Worm (Caenorhabditis elegans): Measurements from ENCODE around the gene ZK666.8.

ZK666.8 gene

ce11 chrII:10519863-10520262 lies 26.9 kb upstream of the ZK666.8 start:
- TF ChIP-seq him-1 (tag; optimal IDR thresholded peaks at IDR 0.05): no peak
- TF ChIP-seq W03F9.2 (tag; optimal IDR thresholded peaks at IDR 0.05): no peak
- TF ChIP-seq dao-5 (tag; optimal IDR thresholded peaks at IDR 0.05): no peak

- TF ChIP-seq him-1 (tag; optimal IDR thresholded peaks at IDR 0.05): no peak
- TF ChIP-seq W03F9.2 (tag; optimal IDR thresholded peaks at IDR 0.05): no peak
- no peak for TF ChIP-seq dao-5 (tag; optimal IDR thresholded peaks at IDR 0.05)
Measured at ce11 chrII:10519017-10519416, 26.1 kb upstream of the ZK666.8 start, which contains the start of gene F59B10.4. TSS of gene F59B10.4 (minus strand) at chrII:10519117.

- TF ChIP-seq him-1 (tag; optimal IDR thresholded peaks at IDR 0.05) (no peak), W03F9.2 (tag; optimal IDR thresholded peaks at IDR 0.05) (no peak), dao-5 (tag; optimal IDR thresholded peaks at IDR 0.05) (no peak)
Measured at ce11 chrII:10516375-10516774, 23.4 kb upstream of the ZK666.8 start.

DNA sequence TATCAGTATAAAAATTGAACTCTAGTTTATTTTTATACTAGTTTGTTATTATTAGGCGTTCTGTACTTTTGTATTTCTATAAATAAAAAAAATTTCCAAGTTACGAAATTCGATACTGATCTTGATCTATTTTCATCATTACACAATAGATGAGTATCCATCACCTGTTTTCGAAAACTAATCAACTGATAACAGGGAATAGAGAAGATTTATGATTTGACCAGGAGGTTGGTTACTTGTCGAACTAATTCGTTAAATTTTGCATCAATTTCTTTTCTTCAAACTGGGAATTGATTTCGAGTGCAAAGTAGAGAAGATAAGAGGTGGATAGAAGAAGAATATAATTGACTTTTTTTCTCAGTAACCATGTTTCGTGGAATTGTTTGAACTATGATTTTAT lies 22.5 kb upstream of the ZK666.8 start:
- TF ChIP-seq him-1 (tag; optimal IDR thresholded peaks at IDR 0.05): no peak
- no peak for TF ChIP-seq W03F9.2 (tag; optimal IDR thresholded peaks at IDR 0.05)
- no peak for TF ChIP-seq dao-5 (tag; optimal IDR thresholded peaks at IDR 0.05)

DNA sequence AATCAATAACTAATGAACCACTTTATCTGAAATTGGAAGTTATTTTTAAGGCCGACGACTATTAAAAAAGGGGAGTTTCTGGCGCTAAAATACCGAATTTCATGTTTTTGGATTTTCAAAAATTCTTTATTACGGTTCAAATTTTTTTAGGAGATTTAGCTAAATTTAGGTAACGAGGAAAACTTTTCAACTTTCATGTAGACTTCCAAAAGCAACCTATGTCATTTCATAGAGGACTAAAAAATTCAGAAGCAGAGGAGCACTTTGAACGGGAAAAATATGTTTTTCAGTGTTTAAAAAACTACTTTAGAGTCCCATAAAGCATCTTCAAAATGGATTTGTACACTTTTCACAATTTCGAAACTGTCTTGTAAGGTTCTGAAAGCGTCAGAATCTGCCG lies 20.4 kb upstream of the ZK666.8 start:
- no peak for TF ChIP-seq him-1 (tag; optimal IDR thresholded peaks at IDR 0.05)
- TF ChIP-seq W03F9.2 (tag; optimal IDR thresholded peaks at IDR 0.05): no peak
- no peak for TF ChIP-seq dao-5 (tag; optimal IDR thresholded peaks at IDR 0.05)

DNA sequence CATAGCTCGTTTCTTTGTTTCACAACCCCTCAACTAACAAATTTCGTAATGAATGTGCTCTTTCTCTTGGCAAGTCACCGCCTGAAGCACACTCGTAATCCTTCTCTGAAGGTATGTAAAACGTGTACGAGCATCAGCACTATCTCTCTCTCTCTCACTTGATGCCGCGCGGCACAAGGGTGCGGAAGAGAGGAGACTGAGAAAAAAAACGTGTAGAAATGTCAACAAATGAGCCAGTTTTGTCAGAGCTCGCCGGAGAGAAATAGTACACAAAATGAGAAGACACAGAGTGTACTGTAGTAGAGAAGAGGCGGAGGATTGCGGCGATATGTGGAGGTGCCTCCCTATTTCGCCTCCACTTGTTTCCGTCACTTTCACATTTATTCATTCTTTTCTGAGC lies 17.3 kb upstream of the ZK666.8 start, which contains the start of gene F59B10.3:
Gene F59B10.3, plus strand, starts transcription at position 301 of the 400 bp plus-strand sequence.
- no peak for TF ChIP-seq W03F9.2 (tag; optimal IDR thresholded peaks at IDR 0.05)
- no peak for TF ChIP-seq dao-5 (tag; optimal IDR thresholded peaks at IDR 0.05)
- TF ChIP-seq him-1 (tag; optimal IDR thresholded peaks at IDR 0.05): no peak

ce11 chrII:10509746-10510145 lies 16.8 kb upstream of the ZK666.8 start, which contains the start of gene F59B10.2:
TSS of gene F59B10.2 (minus strand) at chrII:10509846.
- TF ChIP-seq dao-5 (tag; optimal IDR thresholded peaks at IDR 0.05): no peak
- no peak for TF ChIP-seq him-1 (tag; optimal IDR thresholded peaks at IDR 0.05)
- TF ChIP-seq W03F9.2 (tag; optimal IDR thresholded peaks at IDR 0.05): no peak

DNA sequence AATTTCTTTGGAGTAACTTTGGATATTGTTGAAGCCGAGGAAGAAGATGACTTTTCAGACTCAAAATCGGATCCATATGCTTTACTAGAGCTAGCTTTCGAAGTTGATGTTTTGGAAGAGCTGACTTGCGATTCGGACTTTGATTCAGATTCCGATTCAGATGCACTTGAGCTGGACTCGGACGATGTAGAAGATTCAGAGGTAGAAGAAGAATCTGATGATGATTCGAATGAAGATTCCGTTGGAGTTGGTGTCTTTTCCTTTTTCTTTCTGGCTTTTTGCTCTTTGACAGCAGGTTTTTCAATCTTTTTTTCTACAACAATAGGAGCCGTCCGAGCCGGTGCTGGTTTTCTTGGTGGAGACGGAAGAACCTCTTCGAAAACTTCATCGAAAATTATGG lies 15.0 kb upstream of the ZK666.8 start:
- no peak for TF ChIP-seq him-1 (tag; optimal IDR thresholded peaks at IDR 0.05)
- TF ChIP-seq dao-5 (tag; optimal IDR thresholded peaks at IDR 0.05): no peak
- TF ChIP-seq W03F9.2 (tag; optimal IDR thresholded peaks at IDR 0.05): no peak

DNA sequence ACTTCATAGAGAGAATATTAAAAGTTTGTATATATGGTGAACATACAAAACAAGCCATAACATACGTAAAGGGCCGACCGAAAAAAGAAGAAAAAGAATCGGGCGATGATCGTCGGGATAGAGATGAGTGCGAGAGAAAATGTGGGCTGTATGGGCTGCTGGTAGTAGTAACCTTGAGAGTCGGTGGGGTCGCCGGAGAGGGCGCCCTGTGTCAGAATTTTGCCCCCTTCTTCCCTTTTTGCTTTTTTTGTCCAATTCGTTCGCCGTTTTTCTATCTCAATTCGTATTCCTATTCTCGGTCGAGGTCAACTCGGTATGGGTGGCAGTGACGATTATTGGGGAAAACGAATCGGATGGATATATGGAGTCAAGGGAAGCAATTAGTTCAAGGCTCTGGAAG lies 13.0 kb upstream of the ZK666.8 start:
- TF ChIP-seq W03F9.2 (tag; optimal IDR thresholded peaks at IDR 0.05) (no peak), dao-5 (tag; optimal IDR thresholded peaks at IDR 0.05) (no peak), him-1 (tag; optimal IDR thresholded peaks at IDR 0.05) (no peak)

DNA sequence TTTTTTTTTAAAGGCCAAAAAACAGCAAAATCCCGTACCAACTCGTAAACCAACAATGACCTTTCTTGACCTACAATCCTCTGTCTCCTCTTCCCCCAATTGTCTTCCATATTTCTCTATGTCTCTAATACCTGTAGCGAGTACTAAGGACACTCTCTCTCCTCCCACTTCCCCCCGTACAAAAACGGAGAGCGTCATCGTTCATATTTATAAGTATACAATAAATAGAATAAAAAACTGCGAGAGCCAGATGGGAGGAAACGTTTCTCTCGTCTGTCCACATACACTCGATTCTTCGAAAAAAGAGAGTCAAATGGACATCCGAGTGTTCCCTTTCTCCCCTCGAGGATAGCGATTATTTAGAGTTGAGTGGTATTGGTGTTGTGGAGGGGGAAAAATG lies 11.8 kb upstream of the ZK666.8 start:
- TF ChIP-seq him-1 (tag; optimal IDR thresholded peaks at IDR 0.05): no peak
- no peak for TF ChIP-seq W03F9.2 (tag; optimal IDR thresholded peaks at IDR 0.05)
- TF ChIP-seq dao-5 (tag; optimal IDR thresholded peaks at IDR 0.05): no peak

ce11 chrII:10502491-10503063 lies 9.6 kb upstream of the ZK666.8 start, which contains the start of gene myrf-1:
TSS of gene myrf-1 (minus strand) at chrII:10502541.
- TF ChIP-seq dao-5 (tag; optimal IDR thresholded peaks at IDR 0.05) (peak; percentile 56), him-1 (tag; optimal IDR thresholded peaks at IDR 0.05) (peak; percentile 63), W03F9.2 (tag; optimal IDR thresholded peaks at IDR 0.05) (peak; percentile 52)

DNA sequence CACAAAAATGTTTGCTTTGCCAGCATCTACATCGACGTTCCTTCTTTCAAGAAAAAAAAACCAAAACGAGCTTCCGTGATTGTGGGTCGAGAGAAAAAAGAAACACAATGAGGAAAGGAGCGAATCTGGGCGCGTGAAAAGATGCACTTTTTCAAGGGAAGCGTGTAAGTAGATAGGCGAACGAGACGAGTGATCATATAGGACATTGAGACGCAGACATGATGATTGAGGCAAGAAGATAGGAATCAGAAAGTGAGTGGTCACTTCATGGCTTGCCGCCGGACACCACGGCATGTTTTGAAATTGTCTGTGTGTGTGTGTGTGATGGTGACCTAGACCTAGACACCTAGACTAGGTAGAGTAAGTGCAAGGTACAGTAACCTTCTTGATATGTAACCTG lies 8.6 kb upstream of the ZK666.8 start:
- no peak for TF ChIP-seq him-1 (tag; optimal IDR thresholded peaks at IDR 0.05)

DNA sequence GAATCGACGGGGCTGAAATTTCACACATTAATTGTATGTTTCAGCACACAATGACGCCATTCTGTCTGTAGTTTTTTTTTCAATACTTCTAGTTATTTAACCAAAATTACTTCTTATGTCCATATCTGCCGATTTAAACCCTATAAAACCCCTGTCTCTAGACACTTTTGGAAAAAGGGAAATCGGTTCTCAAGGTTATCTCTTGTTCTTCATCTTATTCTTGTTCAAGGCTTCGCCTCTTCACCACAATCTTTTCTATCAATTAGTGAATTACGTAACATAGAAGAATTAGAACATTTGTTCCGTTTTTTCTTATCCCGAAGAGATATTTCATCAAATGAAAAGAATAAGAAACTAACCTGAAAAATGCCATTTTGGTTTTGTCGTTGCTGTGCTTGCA lies 7.7 kb upstream of the ZK666.8 start:
- no peak for TF ChIP-seq W03F9.2 (tag; optimal IDR thresholded peaks at IDR 0.05)
- no peak for TF ChIP-seq dao-5 (tag; optimal IDR thresholded peaks at IDR 0.05)
- no peak for TF ChIP-seq him-1 (tag; optimal IDR thresholded peaks at IDR 0.05)

- TF ChIP-seq dao-5 (tag; optimal IDR thresholded peaks at IDR 0.05): no peak
- no peak for TF ChIP-seq W03F9.2 (tag; optimal IDR thresholded peaks at IDR 0.05)
- TF ChIP-seq him-1 (tag; optimal IDR thresholded peaks at IDR 0.05): no peak
Measured at ce11 chrII:10495912-10496311, 3.0 kb upstream of the ZK666.8 start, which contains the start of gene ZK666.12. TSS of gene ZK666.12 (plus strand) at chrII:10496212.

- TF ChIP-seq dao-5 (tag; optimal IDR thresholded peaks at IDR 0.05): no peak
- no peak for TF ChIP-seq him-1 (tag; optimal IDR thresholded peaks at IDR 0.05)
- no peak for TF ChIP-seq W03F9.2 (tag; optimal IDR thresholded peaks at IDR 0.05)
Measured at ce11 chrII:10494467-10494866, 1.5 kb upstream of the ZK666.8 start, which contains the start of gene ZK666.14. TSS of gene ZK666.14 (plus strand) at chrII:10494767.

All from whole organism, L4/young adult.